Worm (Caenorhabditis elegans) whole organism, midembryonic: Measurements from ENCODE around the gene vang-1.
"Not testable (repeated sequence)": the region's sequence is repeated elsewhere in the genome, so short reads cannot be mapped to it uniquely, and the experiment has no call there.

Source experiments
- T22C8.4 ChIP-seq: fragments of 200-800 bp; sonication (Bioruptor generic); IDR thresholded peaks from 2 replicates; pipeline ENCODE4 v1.3.6; 2022; ENCODE audit warnings: missing genetic modification characterization, missing compliant biosample characterization
- cog-1 ChIP-seq: sonication (generic microtip); optimal IDR thresholded peaks from 2 replicates; lab custom pipeline; 2016; ENCODE audit warnings: missing genetic modification characterization, missing compliant biosample characterization
- flt-1 ChIP-seq: fragments of 200-800 bp; sonication (Bioruptor generic); IDR thresholded peaks from 2 replicates; pipeline ENCODE4 v1.3.6; 2022; ENCODE audit warnings: missing genetic modification characterization, missing compliant biosample characterization
- klf-2 ChIP-seq: fragments of 200-800 bp; sonication (Bioruptor generic); conservative IDR thresholded peaks from 2 replicates; pipeline ENCODE4 v1.3.6; 2022; ENCODE audit warnings: missing genetic modification reagents, missing genetic modification characterization, missing compliant biosample characterization
- med-1 ChIP-seq: sonication (generic microtip); optimal IDR thresholded peaks from 2 replicates; lab custom pipeline; 2017; ENCODE audit warnings: missing genetic modification characterization, mild to moderate bottlenecking, missing compliant biosample characterization, antibody characterized with exemption, missing genetic modification reagents; ENCODE audit not compliant: insufficient read depth
- ref-1 ChIP-seq: fragments of 200-800 bp; sonication (Bioruptor generic); conservative IDR thresholded peaks from 2 replicates; pipeline ENCODE4 v1.3.6; 2022; ENCODE audit warnings: missing genetic modification reagents, missing genetic modification characterization, missing compliant biosample characterization
- ztf-23 ChIP-seq: fragments of 200-800 bp; sonication (Bioruptor generic); IDR thresholded peaks from 2 replicates; pipeline ENCODE4 v1.3.6; 2022; ENCODE audit warnings: missing genetic modification reagents, missing genetic modification characterization, missing compliant biosample characterization
- ztf-29 ChIP-seq: fragments of 200-800 bp; sonication (Bioruptor generic); IDR thresholded peaks from 2 replicates; pipeline ENCODE4 v1.3.6; 2022; ENCODE audit warnings: missing genetic modification reagents, missing genetic modification characterization, missing compliant biosample characterization

- not testable (repeated sequence) for TF ChIP-seq klf-2 (GFP tag; lab: Robert Waterston, UW); flt-1 (GFP tag; lab: Robert Waterston, UW); ztf-29 (GFP tag; lab: Robert Waterston, UW); T22C8.4 (GFP tag; lab: Robert Waterston, UW); cog-1; ref-1 (GFP tag; lab: Robert Waterston, UW); med-1 (GFP tag; lab: Kevin White, UChicago); ztf-23 (GFP tag; lab: Robert Waterston, UW)
Observed at ce11 chrX:2894273-2894672, 8.6 kb downstream of the vang-1 start, which contains the start of gene B0410.1.
